Worm (Caenorhabditis elegans) whole organism, late embryonic: Measurements from ENCODE around the gene F40A3.4.
A peak's percentile ranks its signal among the peaks of the same experiment; 100 is the strongest.

Source experiments
- C08G9.2 ChIP-seq: sonication (generic microtip); optimal IDR thresholded peaks from 2 replicates; lab custom pipeline; 2016; ENCODE audit warnings: mild to moderate bottlenecking, missing genetic modification characterization, moderate library complexity, missing compliant biosample characterization
- F13H6.1 ChIP-seq: sonication (generic microtip); optimal IDR thresholded peaks from 2 replicates; lab custom pipeline; 2016; ENCODE audit warnings: missing genetic modification characterization, missing compliant biosample characterization
- Y22D7AL.16 ChIP-seq: sonication (generic microtip); optimal IDR thresholded peaks from 2 replicates; lab custom pipeline; 2016; ENCODE audit warnings: missing genetic modification characterization, missing compliant biosample characterization
- ahr-1 ChIP-seq: sonication (generic microtip); optimal IDR thresholded peaks from 2 replicates; lab custom pipeline; 2016; ENCODE audit warnings: missing genetic modification characterization, missing compliant biosample characterization
- ceh-14 ChIP-seq: sonication (generic microtip); optimal IDR thresholded peaks from 2 replicates; lab custom pipeline; 2016; ENCODE audit warnings: missing genotype, missing genetic modification characterization, missing compliant biosample characterization
- ceh-30 ChIP-seq: fragments of 150-350 bp; optimal IDR thresholded peaks from 2 replicates; lab custom pipeline; 2014; ENCODE audit warnings: missing biosample characterization, missing genetic modification characterization
- ceh-34 ChIP-seq: sonication (generic microtip); optimal IDR thresholded peaks from 2 replicates; lab custom pipeline; 2016; ENCODE audit warnings: mild to moderate bottlenecking, missing genetic modification characterization, missing compliant biosample characterization
- ceh-48 ChIP-seq: sonication (generic microtip); optimal IDR thresholded peaks from 2 replicates; lab custom pipeline; 2016; ENCODE audit warnings: missing genetic modification characterization, inconsistent platforms, missing compliant biosample characterization
- ceh-6 ChIP-seq: fragments of 200-800 bp; sonication (Bioruptor generic); optimal IDR thresholded peaks from 2 replicates; lab custom pipeline; 2018; ENCODE audit warnings: mild to moderate bottlenecking, missing genetic modification characterization, missing compliant biosample characterization
- ceh-9 ChIP-seq: sonication (generic microtip); optimal IDR thresholded peaks from 2 replicates; lab custom pipeline; 2016; ENCODE audit warnings: mild to moderate bottlenecking, missing genetic modification characterization, inconsistent platforms, missing compliant biosample characterization
- che-1 ChIP-seq: sonication (generic microtip); optimal IDR thresholded peaks from 2 replicates; lab custom pipeline; 2016; ENCODE audit warnings: mild to moderate bottlenecking, missing genetic modification characterization, missing compliant biosample characterization
- dmd-4 ChIP-seq: sonication (generic microtip); optimal IDR thresholded peaks from 2 replicates; lab custom pipeline; 2016; ENCODE audit warnings: borderline replicate concordance, missing genetic modification characterization, missing compliant biosample characterization
- dve-1 ChIP-seq: sonication (generic microtip); optimal IDR thresholded peaks from 2 replicates; lab custom pipeline; 2017; ENCODE audit warnings: antibody characterized with exemption, mild to moderate bottlenecking, missing genetic modification characterization, missing compliant biosample characterization
- elt-4 ChIP-seq: sonication (generic microtip); optimal IDR thresholded peaks from 2 replicates; lab custom pipeline; 2016; ENCODE audit warnings: missing genetic modification characterization, missing compliant biosample characterization
- ets-4 ChIP-seq: sonication (generic microtip); optimal IDR thresholded peaks from 2 replicates; lab custom pipeline; 2016; ENCODE audit warnings: missing genetic modification characterization, missing compliant biosample characterization
- fkh-10 ChIP-seq: fragments of 150-350 bp; optimal IDR thresholded peaks from 2 replicates; lab custom pipeline; 2014; ENCODE audit warnings: missing biosample characterization, missing genetic modification reagents, missing genetic modification characterization
- fkh-6 ChIP-seq: sonication (generic microtip); optimal IDR thresholded peaks from 2 replicates; lab custom pipeline; 2016; ENCODE audit warnings: missing genetic modification characterization, missing compliant biosample characterization
- hlh-13 ChIP-seq: fragments of 200-800 bp; sonication (Bioruptor generic); optimal IDR thresholded peaks from 2 replicates; lab custom pipeline; 2018; ENCODE audit warnings: mild to moderate bottlenecking, missing genetic modification characterization, missing compliant biosample characterization
- hlh-30 ChIP-seq: sonication (generic microtip); optimal IDR thresholded peaks from 2 replicates; lab custom pipeline; 2017; ENCODE audit warnings: antibody characterized with exemption, missing genetic modification characterization, missing compliant biosample characterization; ENCODE audit not compliant: insufficient read depth
- lim-6 ChIP-seq: sonication (generic microtip); optimal IDR thresholded peaks from 2 replicates; lab custom pipeline; 2016; ENCODE audit warnings: missing genetic modification characterization, missing compliant biosample characterization
- mec-3 ChIP-seq: sonication (generic microtip); optimal IDR thresholded peaks from 2 replicates; lab custom pipeline; 2016; ENCODE audit warnings: borderline replicate concordance, missing genetic modification characterization, missing compliant biosample characterization
- nfya-1 ChIP-seq: sonication (generic microtip); optimal IDR thresholded peaks from 2 replicates; lab custom pipeline; 2017; ENCODE audit warnings: missing genetic modification characterization, mild to moderate bottlenecking, missing compliant biosample characterization, antibody characterized with exemption, moderate library complexity
- npax-4 ChIP-seq: sonication (generic microtip); optimal IDR thresholded peaks from 2 replicates; lab custom pipeline; 2016; ENCODE audit warnings: missing genetic modification characterization, missing compliant biosample characterization
- odd-2 ChIP-seq: sonication (generic microtip); optimal IDR thresholded peaks from 2 replicates; lab custom pipeline; 2017; ENCODE audit warnings: antibody characterized with exemption, mild to moderate bottlenecking, missing genetic modification characterization, missing compliant biosample characterization
- pax-1 ChIP-seq: fragments of 150-350 bp; optimal IDR thresholded peaks from 2 replicates; lab custom pipeline; 2014; ENCODE audit warnings: missing biosample characterization, missing genetic modification characterization
- pqm-1 ChIP-seq: sonication (generic microtip); optimal IDR thresholded peaks from 2 replicates; lab custom pipeline; 2016; ENCODE audit warnings: missing genetic modification characterization, missing compliant biosample characterization
- pros-1 ChIP-seq: fragments of 150-350 bp; optimal IDR thresholded peaks from 2 replicates; lab custom pipeline; 2014; ENCODE audit warnings: missing biosample characterization, missing genetic modification reagents, missing genetic modification characterization
- sdc-2 ChIP-seq: sonication (generic microtip); optimal IDR thresholded peaks from 2 replicates; lab custom pipeline; 2016; ENCODE audit warnings: missing genotype, missing genetic modification characterization, missing compliant biosample characterization
- sox-4 ChIP-seq: sonication (generic microtip); optimal IDR thresholded peaks from 2 replicates; lab custom pipeline; 2017; ENCODE audit warnings: mild to moderate bottlenecking, missing genetic modification characterization, inconsistent platforms, missing compliant biosample characterization
- ttx-3 ChIP-seq: sonication (generic microtip); optimal IDR thresholded peaks from 2 replicates; lab custom pipeline; 2016; ENCODE audit warnings: missing genetic modification reagents, missing genetic modification characterization, missing compliant biosample characterization
- unc-3 ChIP-seq, 2 experiments: fragments of 200-800 bp in 1 of 2; sonication (Bioruptor generic) in 1 of 2; sonication (generic microtip) in 1 of 2; conservative IDR thresholded peaks in 1 of 2; optimal IDR thresholded peaks in 1 of 2; 2 replicates each; pipeline versions ENCODE4 v1.3.6 to Lab custom; 2016 to 2022; ENCODE audit warnings: missing compliant biosample characterization in 2 of 2, missing genetic modification characterization in 2 of 2, missing genetic modification reagents in 1 of 2
- unc-42 ChIP-seq: sonication (generic microtip); optimal IDR thresholded peaks from 2 replicates; lab custom pipeline; 2016; ENCODE audit warnings: missing genotype, missing genetic modification characterization, missing compliant biosample characterization
- unc-55 ChIP-seq: sonication (generic microtip); optimal IDR thresholded peaks from 2 replicates; lab custom pipeline; 2017; ENCODE audit warnings: missing biosample characterization, missing genetic modification reagents, missing genetic modification characterization
- unc-86 ChIP-seq: sonication (generic microtip); optimal IDR thresholded peaks from 2 replicates; lab custom pipeline; 2016; ENCODE audit warnings: missing genetic modification characterization, missing compliant biosample characterization
- zip-5 ChIP-seq: sonication (generic microtip); optimal IDR thresholded peaks from 2 replicates; lab custom pipeline; 2016; ENCODE audit warnings: missing genetic modification characterization, missing compliant biosample characterization

F40A3.4 gene

ce11 chrV:7864663-7865062 is 10.9 kb upstream of the F40A3.4 start, which contains the start of gene C37C3.11:
Gene C37C3.11, minus strand, starts transcription at chrV:7864763.
- TF ChIP-seq fkh-6 (tag; lab: Kevin White, UChicago) (no peak), ahr-1 (tag; lab: Kevin White, UChicago) (no peak), hlh-13 (GFP tag; lab: Kevin White, UChicago) (no peak), unc-55 (GFP tag; lab: Kevin White, UChicago) (no peak), unc-3 (GFP tag; conservative IDR thresholded peaks at IDR 0.05; lab: Robert Waterston, UW) (no peak), unc-3 (tag; optimal IDR thresholded peaks at IDR 0.05; lab: Kevin White, UChicago) (no peak), ceh-9 (no peak), zip-5 (tag; lab: Kevin White, UChicago) (no peak), lim-6 (tag; lab: Kevin White, UChicago) (no peak), ceh-14 (tag; lab: Kevin White, UChicago) (no peak), ceh-48 (no peak), C08G9.2 (tag; lab: Kevin White, UChicago) (no peak), ttx-3 (no peak), dmd-4 (tag; lab: Kevin White, UChicago) (no peak), sox-4 (tag; lab: Kevin White, UChicago) (no peak), odd-2 (tag; lab: Kevin White, UChicago) (no peak), che-1 (tag; lab: Kevin White, UChicago) (no peak), F13H6.1 (tag; lab: Kevin White, UChicago) (no peak), elt-4 (no peak), mec-3 (tag; lab: Kevin White, UChicago) (no peak)

DNA sequence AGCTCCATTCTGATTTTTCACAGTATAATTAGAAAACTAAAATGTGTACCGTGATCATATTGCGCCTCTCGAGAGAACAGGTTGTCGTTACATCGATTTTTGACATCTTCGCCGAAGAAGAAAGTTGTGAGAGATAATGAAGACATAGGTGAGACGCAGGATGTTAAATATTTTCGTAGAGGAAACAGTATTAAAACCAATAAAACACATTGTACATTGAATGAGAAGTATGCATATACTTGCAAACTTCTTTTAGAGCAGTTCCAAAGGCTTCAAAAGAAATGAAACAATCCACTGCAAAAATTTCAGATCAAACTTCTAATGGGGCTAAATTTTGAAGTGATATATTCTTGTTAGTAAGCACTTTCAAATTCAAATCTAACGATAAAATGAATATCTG is 4.8 kb upstream of the F40A3.4 start, which contains the start of gene nipi-4:
Gene nipi-4, minus strand, starts transcription at position 101 of the 400 bp plus-strand sequence.
- TF ChIP-seq fkh-6 (tag; lab: Kevin White, UChicago) (no peak), ceh-34 (tag; lab: Kevin White, UChicago) (no peak), Y22D7AL.16 (tag; lab: Kevin White, UChicago) (no peak), ceh-48 (no peak)

ce11 chrV:7872945-7873344 is 2.6 kb upstream of the F40A3.4 start:
- peak; percentile 16 for TF ChIP-seq fkh-10 (GFP tag; lab: Kevin White, UChicago)
- no peak for TF ChIP-seq ceh-6 (GFP tag; lab: Kevin White, UChicago)
- peak; percentile 96 for TF ChIP-seq unc-42 (tag; lab: Kevin White, UChicago)

- TF ChIP-seq hlh-30 (no peak), che-1 (tag; lab: Kevin White, UChicago) (no peak), pax-1 (tag; lab: Kevin White, UChicago) (no peak), zip-5 (tag; lab: Kevin White, UChicago) (no peak), sdc-2 (tag; lab: Kevin White, UChicago) (no peak), lim-6 (tag; lab: Kevin White, UChicago) (no peak), ets-4 (tag; lab: Kevin White, UChicago) (no peak), unc-86 (tag; lab: Kevin White, UChicago) (no peak), npax-4 (tag; lab: Kevin White, UChicago) (no peak), unc-3 (GFP tag; conservative IDR thresholded peaks at IDR 0.05; lab: Robert Waterston, UW) (no peak), unc-3 (tag; optimal IDR thresholded peaks at IDR 0.05; lab: Kevin White, UChicago) (no peak), ceh-34 (tag; lab: Kevin White, UChicago) (no peak), elt-4 (no peak), pros-1 (tag; lab: Kevin White, UChicago) (no peak), ceh-30 (tag; lab: Kevin White, UChicago) (no peak), dve-1 (no peak), nfya-1 (no peak), pqm-1 (no peak)
Measured at ce11 chrV:7876881-7877475, 1.4 kb downstream of the F40A3.4 start, which contains the start of gene F40A3.3. Gene F40A3.3, plus strand, starts transcription at chrV:7877444.
